Worm (Caenorhabditis elegans): ENCODE results near the gene Y25C1A.13.

The Y25C1A.13 gene

DNA sequence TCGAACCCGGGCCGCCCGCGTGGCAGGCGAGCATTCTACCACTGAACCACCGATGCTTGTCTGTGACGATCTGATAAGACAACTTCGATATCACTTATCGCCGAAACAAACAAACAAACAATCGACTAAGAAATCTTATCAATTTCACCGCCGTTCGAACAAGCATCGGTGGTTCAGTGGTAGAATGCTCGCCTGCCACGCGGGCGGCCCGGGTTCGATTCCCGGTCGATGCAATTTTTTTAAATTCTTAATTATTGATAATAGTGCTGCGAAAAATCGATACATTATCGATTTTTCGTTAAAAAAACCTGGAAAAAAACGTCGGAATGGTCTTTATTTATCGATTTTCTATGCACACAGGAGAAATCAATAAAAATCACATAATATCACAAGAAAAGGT is 48.8 kb downstream of the Y25C1A.13 start (continued):
- TF ChIP-seq somi-1 (GFP tag; optimal IDR thresholded peaks at IDR 0.05) (no peak), rpc-1 (optimal IDR thresholded peaks at IDR 0.05) (peak; percentile 82), rpc-1 (tag; optimal IDR thresholded peaks at IDR 0.05) (peak; percentile 84), nhr-120 (GFP tag; IDR thresholded peaks at IDR 0.05) (no peak), egrh-3 (GFP tag; IDR thresholded peaks at IDR 0.05) (0 out of 2 replicates have a peak, but pooled peaks have one; percentile 5), ccch-3 (GFP tag; optimal IDR thresholded peaks at IDR 0.05) (no peak), lin-26 (GFP tag; IDR thresholded peaks at IDR 0.05) (no peak; the same call in 1 of the 2 replicates), aptf-2 (GFP tag; conservative IDR thresholded peaks at IDR 0.05) (no peak), snpc-3.4 (tag; optimal IDR thresholded peaks at IDR 0.05) (peak; percentile 34), ceh-91 (GFP tag; IDR thresholded peaks at IDR 0.05) (no peak), attf-5 (GFP tag; optimal IDR thresholded peaks at IDR 0.05) (no peak), B0035.1 (tag; optimal IDR thresholded peaks at IDR 0.05) (no peak), unc-130 (GFP tag; optimal IDR thresholded peaks at IDR 0.05) (peak; percentile 65), B0336.3 (GFP tag; IDR thresholded peaks at IDR 0.05) (peak; percentile 45; the same call in 1 of the 2 replicates), nfyb-1 (GFP tag; IDR thresholded peaks at IDR 0.05) (peak; percentile 88), lsl-1 (GFP tag; optimal IDR thresholded peaks at IDR 0.05) (peak; percentile 46), ztf-3 (GFP tag; optimal IDR thresholded peaks at IDR 0.05) (no peak), hmg-1.2 (GFP tag; IDR thresholded peaks at IDR 0.05) (peak; percentile 79), egl-18 (GFP tag; IDR thresholded peaks at IDR 0.05) (no peak), ztf-25 (GFP tag; IDR thresholded peaks at IDR 0.05) (no peak), nhr-179 (tag; optimal IDR thresholded peaks at IDR 0.05) (no peak), B0019.2 (GFP tag; conservative IDR thresholded peaks at IDR 0.05) (no peak), F10E7.11 (tag; optimal IDR thresholded peaks at IDR 0.05) (no peak), ceh-40 (GFP tag; IDR thresholded peaks at IDR 0.05) (no peak), atf-7 (tag; optimal IDR thresholded peaks at IDR 0.05) (no peak), C06A6.2 (GFP tag; conservative IDR thresholded peaks at IDR 0.05) (no peak), zfh-2 (GFP tag; conservative IDR thresholded peaks at IDR 0.05) (no peak), unc-62 (GFP tag; optimal IDR thresholded peaks at IDR 0.05) (no peak), Y95B8A.8 (GFP tag; IDR thresholded peaks at IDR 0.05) (peak; percentile 74; the same call in 1 of the 2 replicates), hsf-1 (GFP tag; IDR thresholded peaks at IDR 0.05) (no peak), mxl-1 (tag; optimal IDR thresholded peaks at IDR 0.05) (no peak), madf-6 (GFP tag; IDR thresholded peaks at IDR 0.05) (peak; percentile 73), lir-1 (GFP tag; conservative IDR thresholded peaks at IDR 0.05) (no peak), let-607 (tag; optimal IDR thresholded peaks at IDR 0.05) (peak; percentile 2 to 5), sdz-38 (tag; optimal IDR thresholded peaks at IDR 0.05) (no peak), attf-6 (GFP tag; IDR thresholded peaks at IDR 0.05) (no peak; the same call in none of the 2 replicates), lin-35 (GFP tag; optimal IDR thresholded peaks at IDR 0.05) (peak in 1 of 3 experiments; percentile 28), snpc-1.1 (tag; optimal IDR thresholded peaks at IDR 0.05; ENCODE audit: insufficient read depth) (peak; percentile 48), athp-1 (tag; optimal IDR thresholded peaks at IDR 0.05) (no peak), tlf-1 (GFP tag; optimal IDR thresholded peaks at IDR 0.05) (no peak), cebp-2 (GFP tag; IDR thresholded peaks at IDR 0.05) (no peak), akir-1 (GFP tag; optimal IDR thresholded peaks at IDR 0.05) (no peak), lin-40 (tag; optimal IDR thresholded peaks at IDR 0.05) (peak; percentile 48), ceh-58 (GFP tag; IDR thresholded peaks at IDR 0.05) (no peak), Y56A3A.18 (GFP tag; IDR thresholded peaks at IDR 0.05) (no peak), D2030.7 (GFP tag; IDR thresholded peaks at IDR 0.05) (peak; percentile 78), snpc-4 (GFP tag; optimal IDR thresholded peaks at IDR 0.05) (peak; percentile 39), snpc-4 (tag; optimal IDR thresholded peaks at IDR 0.05) (peak in 3 of 4 experiments; percentile 41 to 62 (median 43)), nfya-2 (GFP tag; IDR thresholded peaks at IDR 0.05) (no peak), let-526 (GFP tag; IDR thresholded peaks at IDR 0.05) (0 out of 2 replicates have a peak, but pooled peaks have one; percentile 20)

Data from whole organism, young adult.